Fruit fly (Drosophila melanogaster) whole organism, embryonic: ENCODE results near the gene SCCRO.

ENCODE experiments used
- CG17568 ChIP-seq: fragments of 200-800 bp; sonication (Bioruptor generic); optimal IDR thresholded peaks from 2 replicates; lab custom pipeline; 2018; ENCODE audit warnings: missing biosample characterization, mild to moderate bottlenecking, missing genetic modification characterization, moderate library complexity
- CHES-1-like ChIP-seq: fragments of 200-800 bp; sonication (Bioruptor generic); optimal IDR thresholded peaks from 2 replicates; lab custom pipeline; 2016; ENCODE audit warnings: missing biosample characterization, missing genetic modification characterization
- Rx ChIP-seq: fragments of 200-800 bp; sonication (Bioruptor generic); IDR thresholded peaks from 2 replicates; pipeline ENCODE4 v1.3.6; 2022; ENCODE audit warnings: missing biosample characterization, missing genetic modification characterization

- peak; percentile 60 for TF ChIP-seq CHES-1-like
- TF ChIP-seq CG17568 (GFP tag; lab: Kevin White, UChicago): no peak
- no peak for TF ChIP-seq Rx (GFP tag; lab: Robert Waterston, UW)
These were observed 48.8 kb upstream of the SCCRO start for dm6 chr3L:15514405-15514804.
